Worm (Caenorhabditis elegans) whole organism, L2 larva: Measurements from ENCODE around the gene fic-1.
A peak's percentile ranks its signal among the peaks of the same experiment; 100 is the strongest.

ENCODE experiments used
- ama-1 ChIP-seq: fragments of 150-350 bp; optimal IDR thresholded peaks from 2 replicates; lab custom pipeline; 2018; ENCODE audit warnings: inconsistent platforms
- blmp-1 ChIP-seq: sonication (generic microtip); optimal IDR thresholded peaks from 2 replicates; lab custom pipeline; 2017; ENCODE audit warnings: missing genetic modification characterization, mild to moderate bottlenecking, missing compliant biosample characterization, antibody characterized with exemption, moderate library complexity; ENCODE audit not compliant: insufficient read depth
- ceh-16 ChIP-seq: fragments of 150-350 bp; optimal IDR thresholded peaks from 2 replicates; lab custom pipeline; 2014; ENCODE audit warnings: missing biosample characterization, missing genetic modification characterization

ce11 chrIV:10918877-10919560 is 18.2 kb upstream of the fic-1 start:
- TF ChIP-seq blmp-1 (tag; lab: Kevin White, UChicago) (peak; percentile 40), ceh-16 (peak; percentile 45), ama-1 (lab: Kevin White, UChicago) (peak; percentile 74)
